Fruit fly (Drosophila melanogaster) whole organism, embryonic: Measurements from ENCODE around the gene CG6000.

ENCODE experiments used
- Adf1 ChIP-seq: fragments of 200-800 bp; sonication (Bioruptor generic); IDR thresholded peaks from 2 replicates; pipeline ENCODE4 v1.3.6; 2022; ENCODE audit warnings: missing biosample characterization, missing genetic modification characterization
- Aef1 ChIP-seq: fragments of 200-800 bp; sonication (Bioruptor generic); IDR thresholded peaks from 3 replicates; pipeline ENCODE4 v1.3.6; 2022; ENCODE audit warnings: missing biosample characterization, missing genetic modification characterization
- CG10543 ChIP-seq: fragments of 200-800 bp; sonication (Bioruptor generic); optimal IDR thresholded peaks from 3 replicates; lab custom pipeline; 2017; ENCODE audit warnings: missing biosample characterization, mild to moderate bottlenecking, missing genetic modification characterization, moderate library complexity
- CG10959 ChIP-seq: fragments of 200-800 bp; sonication (Bioruptor generic); IDR thresholded peaks from 2 replicates; pipeline ENCODE4 v1.3.6; 2022; ENCODE audit warnings: missing biosample characterization, missing genetic modification characterization
- CG12391 ChIP-seq: fragments of 200-800 bp; sonication (Bioruptor generic); optimal IDR thresholded peaks from 3 replicates; lab custom pipeline; 2018; ENCODE audit warnings: missing biosample characterization, mild to moderate bottlenecking, missing genetic modification characterization, moderate library complexity
- CG13123 ChIP-seq: fragments of 200-800 bp; sonication (Bioruptor generic); optimal IDR thresholded peaks from 2 replicates; lab custom pipeline; 2016; ENCODE audit warnings: missing biosample characterization, missing genetic modification characterization
- CG13775 ChIP-seq: fragments of 200-800 bp; sonication (Bioruptor generic); optimal IDR thresholded peaks from 3 replicates; lab custom pipeline; 2017; ENCODE audit warnings: missing biosample characterization, mild to moderate bottlenecking, missing genetic modification characterization
- CG1602 ChIP-seq: fragments of 200-800 bp; sonication (Bioruptor generic); optimal IDR thresholded peaks from 3 replicates; lab custom pipeline; 2016; ENCODE audit warnings: missing biosample characterization, missing genetic modification characterization
- CG1603 ChIP-seq: fragments of 200-800 bp; sonication (Bioruptor generic); optimal IDR thresholded peaks from 2 replicates; lab custom pipeline; 2019; ENCODE audit warnings: missing biosample characterization, mild to moderate bottlenecking, missing genetic modification characterization, moderate library complexity
- CG16863 ChIP-seq: fragments of 200-800 bp; sonication (Bioruptor generic); optimal IDR thresholded peaks from 3 replicates; lab custom pipeline; 2016; ENCODE audit warnings: missing biosample characterization, missing genetic modification characterization
- CG1832 ChIP-seq: fragments of 200-800 bp; sonication (Bioruptor generic); optimal IDR thresholded peaks from 2 replicates; lab custom pipeline; 2017; ENCODE audit warnings: missing biosample characterization, mild to moderate bottlenecking, missing genetic modification characterization, inconsistent platforms
- CG2202 ChIP-seq: fragments of 200-800 bp; sonication (Bioruptor generic); optimal IDR thresholded peaks from 2 replicates; lab custom pipeline; 2018; ENCODE audit warnings: missing biosample characterization, mild to moderate bottlenecking, missing genetic modification characterization
- CG6175 ChIP-seq: fragments of 200-800 bp; sonication (Bioruptor generic); IDR thresholded peaks from 3 replicates; pipeline ENCODE4 v1.3.6; 2022; ENCODE audit warnings: missing biosample characterization, missing genetic modification characterization
- CG9932 ChIP-seq: fragments of 200-800 bp; sonication (Bioruptor generic); IDR thresholded peaks from 2 replicates; pipeline ENCODE4 v1.3.6; 2022; ENCODE audit warnings: missing biosample characterization, missing genetic modification characterization
- CHES-1-like ChIP-seq: fragments of 200-800 bp; sonication (Bioruptor generic); optimal IDR thresholded peaks from 2 replicates; lab custom pipeline; 2016; ENCODE audit warnings: missing biosample characterization, missing genetic modification characterization
- CrebB ChIP-seq: fragments of 200-800 bp; sonication (Bioruptor generic); optimal IDR thresholded peaks from 3 replicates; lab custom pipeline; 2018; ENCODE audit warnings: missing biosample characterization, mild to moderate bottlenecking, missing genetic modification characterization
- Drgx ChIP-seq: fragments of 200-800 bp; sonication (Bioruptor generic); IDR thresholded peaks from 2 replicates; pipeline ENCODE4 v1.3.6; 2022; ENCODE audit warnings: missing biosample characterization, missing genetic modification characterization
- Gug ChIP-seq: fragments of 200-800 bp; sonication (Bioruptor generic); IDR thresholded peaks from 4 replicates; pipeline ENCODE4 v1.3.6; 2022; ENCODE audit warnings: missing biosample characterization, missing genetic modification characterization
- Hmx ChIP-seq: fragments of 200-800 bp; sonication (Bioruptor generic); optimal IDR thresholded peaks from 2 replicates; lab custom pipeline; 2016; ENCODE audit warnings: missing biosample characterization, missing genetic modification characterization
- Hr51 ChIP-seq, 2 experiments: fragments of 200-800 bp; sonication (Bioruptor generic); optimal IDR thresholded peaks; 2 replicates in 1 of 2; 3 replicates in 1 of 2; lab custom pipeline; 2016 to 2018; ENCODE audit warnings: missing biosample characterization in 2 of 2, missing genetic modification characterization in 2 of 2, mild to moderate bottlenecking in 1 of 2, moderate library complexity in 1 of 2
- Mad ChIP-seq: fragments of 200-800 bp; sonication (Bioruptor generic); optimal IDR thresholded peaks from 2 replicates; lab custom pipeline; 2016; ENCODE audit warnings: missing biosample characterization, missing genetic modification characterization
- Med ChIP-seq: fragments of 200-800 bp; sonication (Bioruptor generic); peaks from one replicate; lab custom pipeline; 2016; ENCODE audit warnings: missing biosample characterization, missing genetic modification characterization, mild to moderate bottlenecking, inconsistent platforms, moderate library complexity
- Meics ChIP-seq: fragments of 200-800 bp; sonication (Bioruptor generic); optimal IDR thresholded peaks from 2 replicates; lab custom pipeline; 2017; ENCODE audit warnings: missing biosample characterization, mild to moderate bottlenecking, missing genetic modification characterization
- Nf-YC ChIP-seq: fragments of 200-800 bp; optimal IDR thresholded peaks from 3 replicates; lab custom pipeline; 2019; ENCODE audit warnings: missing biosample characterization, mild to moderate bottlenecking, missing genetic modification characterization, moderate library complexity
- Scr ChIP-seq: fragments of 200-800 bp; sonication (Bioruptor generic); IDR thresholded peaks from 2 replicates; pipeline ENCODE4 v1.3.6; 2022; ENCODE audit warnings: missing biosample characterization, missing genetic modification characterization; ENCODE audit not compliant: partially characterized antibody
- Sox102F ChIP-seq: fragments of 200-800 bp; sonication (Bioruptor generic); optimal IDR thresholded peaks from 2 replicates; lab custom pipeline; 2018; ENCODE audit warnings: missing biosample characterization, mild to moderate bottlenecking, missing genetic modification characterization, moderate library complexity
- Sry-β ChIP-seq: fragments of 200-800 bp; sonication (Bioruptor generic); optimal IDR thresholded peaks from 2 replicates; lab custom pipeline; 2018; ENCODE audit warnings: missing biosample characterization, mild to moderate bottlenecking, missing genetic modification characterization, moderate library complexity
- Trl ChIP-seq, 3 experiments: fragments of >200 bp in 2 of 3; fragments of 200-800 bp in 1 of 3; sonication (Bioruptor generic) in 1 of 3; optimal IDR thresholded peaks; 2 replicates in 1 of 3; 3 replicates in 2 of 3; lab custom pipeline; 2016 to 2017; ENCODE audit warnings: missing biosample characterization in 1 of 3, missing genetic modification characterization in 1 of 3
- abd-A ChIP-seq: fragments of 200-800 bp; sonication (Bioruptor generic); optimal IDR thresholded peaks from 3 replicates; lab custom pipeline; 2019; ENCODE audit warnings: missing biosample characterization, mild to moderate bottlenecking, missing genetic modification characterization, moderate library complexity
- br ChIP-seq: fragments of >200 bp; optimal IDR thresholded peaks from 2 replicates; lab custom pipeline; 2017
- btn ChIP-seq: fragments of 200-800 bp; sonication (Bioruptor generic); optimal IDR thresholded peaks from 2 replicates; lab custom pipeline; 2016; ENCODE audit warnings: missing biosample characterization, missing genetic modification characterization
- cas ChIP-seq: fragments of 200-800 bp; sonication (Bioruptor generic); IDR thresholded peaks from 2 replicates; pipeline ENCODE4 v1.3.6; 2022; ENCODE audit warnings: missing biosample characterization, missing genetic modification characterization
- cg ChIP-seq: fragments of 200-800 bp; sonication (Bioruptor generic); optimal IDR thresholded peaks from 3 replicates; lab custom pipeline; 2019; ENCODE audit warnings: missing biosample characterization, mild to moderate bottlenecking, missing genetic modification characterization, moderate library complexity
- chinmo ChIP-seq: fragments of 200-800 bp; sonication (Bioruptor generic); IDR thresholded peaks from 4 replicates; pipeline ENCODE4 v1.3.6; 2022; ENCODE audit warnings: missing biosample characterization, missing genetic modification characterization; ENCODE audit not compliant: partially characterized antibody
- danr ChIP-seq: fragments of 200-800 bp; sonication (Bioruptor generic); IDR thresholded peaks from 2 replicates; pipeline ENCODE4 v1.3.6; 2022; ENCODE audit warnings: missing biosample characterization, missing genetic modification characterization
- esg ChIP-seq: fragments of 200-800 bp; sonication (Bioruptor generic); conservative IDR thresholded peaks from 2 replicates; pipeline ENCODE4 v1.3.6; 2022; ENCODE audit warnings: missing biosample characterization, missing genetic modification characterization
- ewg ChIP-seq: fragments of 200-800 bp; sonication (Bioruptor generic); optimal IDR thresholded peaks from 3 replicates; lab custom pipeline; 2017; ENCODE audit warnings: mild to moderate bottlenecking, missing biosample characterization, missing genetic modification reagents, missing genetic modification characterization
- fd64A ChIP-seq: fragments of 200-800 bp; sonication (Bioruptor generic); optimal IDR thresholded peaks from 3 replicates; lab custom pipeline; 2018; ENCODE audit warnings: missing biosample characterization, mild to moderate bottlenecking, missing genetic modification characterization
- gsb-n ChIP-seq: fragments of 200-800 bp; sonication (Bioruptor generic); optimal IDR thresholded peaks from 3 replicates; lab custom pipeline; 2018; ENCODE audit warnings: missing biosample characterization, mild to moderate bottlenecking, missing genetic modification characterization
- klu ChIP-seq: fragments of 200-800 bp; sonication (Bioruptor generic); IDR thresholded peaks from 2 replicates; pipeline ENCODE4 v1.3.6; 2022; ENCODE audit warnings: missing biosample characterization, missing genetic modification characterization
- lmd ChIP-seq: fragments of 200-800 bp; sonication (Bioruptor generic); IDR thresholded peaks from 2 replicates; pipeline ENCODE4 v1.3.6; 2022; ENCODE audit warnings: missing biosample characterization, missing genetic modification characterization
- org-1 ChIP-seq: fragments of 200-800 bp; sonication (Bioruptor generic); optimal IDR thresholded peaks from 2 replicates; lab custom pipeline; 2017; ENCODE audit warnings: missing biosample characterization, missing genetic modification characterization
- pho ChIP-seq: fragments of 200-800 bp; sonication (Bioruptor generic); optimal IDR thresholded peaks from 2 replicates; lab custom pipeline; 2016; ENCODE audit warnings: missing biosample characterization, missing genetic modification characterization
- psq ChIP-seq: fragments of 200-800 bp; sonication (Bioruptor generic); optimal IDR thresholded peaks from 2 replicates; lab custom pipeline; 2017; ENCODE audit warnings: missing biosample characterization, missing genetic modification characterization
- row ChIP-seq: fragments of 200-800 bp; sonication (Bioruptor generic); IDR thresholded peaks from 3 replicates; pipeline ENCODE4 v1.3.6; 2022; ENCODE audit warnings: missing biosample characterization, missing genetic modification characterization
- sens ChIP-seq: fragments of 200-800 bp; sonication (Bioruptor generic); peaks from one replicate; lab custom pipeline; 2016; ENCODE audit warnings: missing biosample characterization, missing genetic modification characterization
- sim ChIP-seq: fragments of 200-800 bp; sonication (Bioruptor generic); IDR thresholded peaks from 2 replicates; pipeline ENCODE4 v1.3.6; 2022; ENCODE audit warnings: missing biosample characterization, missing genetic modification characterization
- sr ChIP-seq: fragments of 200-800 bp; sonication (Bioruptor generic); IDR thresholded peaks from 3 replicates; pipeline ENCODE4 v1.3.6; 2022; ENCODE audit warnings: missing biosample characterization, missing genetic modification characterization
- ssp ChIP-seq: fragments of 200-800 bp; sonication (Bioruptor generic); IDR thresholded peaks from 2 replicates; pipeline ENCODE4 v1.3.6; 2022; ENCODE audit warnings: missing biosample characterization, missing genetic modification characterization
- trh ChIP-seq: fragments of 200-800 bp; sonication (Bioruptor generic); optimal IDR thresholded peaks from 2 replicates; lab custom pipeline; 2016; ENCODE audit warnings: missing biosample characterization, missing genetic modification characterization
- usp ChIP-seq: fragments of >200 bp; optimal IDR thresholded peaks from 2 replicates; lab custom pipeline; 2017; ENCODE audit warnings: missing biosample characterization, missing genetic modification characterization
- vvl ChIP-seq: fragments of 200-800 bp; sonication (Bioruptor generic); IDR thresholded peaks from 2 replicates; pipeline ENCODE4 v1.3.6; 2022; ENCODE audit warnings: missing biosample characterization, missing genetic modification characterization

Gene CG6000

DNA sequence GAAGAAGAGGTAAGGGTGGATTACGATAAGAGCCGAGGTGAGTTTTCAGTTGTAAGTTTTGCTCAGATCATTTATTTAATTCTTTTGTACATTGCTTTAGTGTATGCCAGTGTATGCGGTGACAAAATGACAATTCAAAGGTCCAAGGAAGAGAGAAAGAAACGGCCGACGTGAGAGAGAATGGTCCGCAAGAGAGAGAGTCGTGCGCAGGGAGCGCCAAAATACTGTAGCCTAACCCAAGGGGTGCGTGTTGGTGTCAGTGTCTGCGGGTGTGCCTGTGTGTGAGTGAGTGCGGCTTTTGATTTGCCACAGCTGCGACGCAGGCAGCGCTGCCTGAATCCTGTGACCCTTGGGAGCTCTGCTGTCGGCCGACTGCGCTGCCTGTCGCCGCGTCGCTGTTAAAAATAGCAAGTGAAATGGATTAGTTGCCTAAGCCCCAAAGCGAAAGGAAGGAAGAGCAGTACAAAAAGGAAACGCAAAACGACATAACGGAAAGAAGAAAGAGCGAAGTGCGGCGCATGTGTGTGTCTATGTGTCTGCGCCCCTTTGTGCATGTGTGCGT, 38.5 kb downstream of the CG6000 start:
- TF ChIP-seq sim (GFP tag; lab: Robert Waterston, UW) (no peak), Med (GFP tag; lab: Kevin White, UChicago) (peak; percentile 47), gsb-n (tag; lab: Kevin White, UChicago) (no peak), trh (GFP tag; lab: Kevin White, UChicago) (no peak), lmd (GFP tag; lab: Robert Waterston, UW) (no peak), klu (GFP tag; lab: Robert Waterston, UW) (no peak), Meics (GFP tag; lab: Kevin White, UChicago) (no peak), CG2202 (tag; lab: Kevin White, UChicago) (no peak), danr (GFP tag; lab: Robert Waterston, UW) (no peak), Trl (optimal IDR thresholded peaks at IDR 0.05; lab: Kevin White, UChicago) (peak; percentile 63 to 76), Trl (GFP tag; optimal IDR thresholded peaks at IDR 0.05; lab: Kevin White, UChicago) (no peak), Gug (GFP tag; lab: Robert Waterston, UW) (no peak), CrebB (tag; lab: Kevin White, UChicago) (no peak), Hr51 (GFP tag; optimal IDR thresholded peaks at IDR 0.05; lab: Kevin White, UChicago) (peak in 1 of 2 experiments; percentile 54), CG12391 (tag; lab: Kevin White, UChicago) (no peak), Scr (0 out of 2 replicates have a peak, but pooled peaks have one; percentile 7), Mad (GFP tag; lab: Kevin White, UChicago) (no peak), esg (GFP tag; lab: Robert Waterston, UW) (no peak), Adf1 (GFP tag; lab: Robert Waterston, UW) (peak; percentile 93), psq (GFP tag; lab: Kevin White, UChicago) (peak; percentile 44), CHES-1-like (no peak), Nf-YC (tag; lab: Kevin White, UChicago) (peak; percentile 13), cg (GFP tag; lab: Kevin White, UChicago) (peak; percentile 41), sens (no peak), chinmo (GFP tag; lab: Robert Waterston, UW) (0 out of 4 replicates have a peak, but pooled peaks have one; percentile 62), Drgx (GFP tag; lab: Robert Waterston, UW) (no peak), CG6175 (no peak), Sox102F (no peak), Sry-β (no peak), CG9932 (GFP tag; lab: Robert Waterston, UW) (0 out of 2 replicates have a peak, but pooled peaks have one; percentile 16), pho (GFP tag; lab: Kevin White, UChicago) (no peak), CG1832 (GFP tag; lab: Kevin White, UChicago) (no peak), br (lab: Kevin White, UChicago) (no peak), abd-A (tag; lab: Kevin White, UChicago) (peak; percentile 41), ewg (GFP tag; lab: Kevin White, UChicago) (peak; percentile 56)

DNA sequence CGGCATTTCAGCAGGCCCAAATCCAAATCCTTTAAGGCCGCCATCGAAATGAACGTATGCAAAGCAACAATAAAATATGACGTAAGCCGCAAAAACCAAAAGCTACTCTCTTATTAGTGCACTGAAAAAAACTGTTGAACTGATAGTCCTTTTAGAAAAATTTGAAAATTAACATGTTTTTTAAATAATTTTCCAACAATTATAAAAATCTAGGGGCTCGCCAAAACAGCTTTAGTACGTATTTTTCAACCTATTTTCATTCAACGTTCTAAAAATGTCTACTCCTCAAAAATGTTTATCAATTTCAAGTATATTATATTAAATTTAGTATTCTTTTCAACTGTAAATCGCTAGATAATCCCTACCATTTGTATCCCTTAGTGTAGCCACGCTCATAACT, 39.2 kb downstream of the CG6000 start:
- TF ChIP-seq CG1602 (no peak), CG10543 (no peak), CG13123 (GFP tag; lab: Kevin White, UChicago) (no peak), org-1 (GFP tag; lab: Kevin White, UChicago) (no peak), fd64A (no peak), CG10959 (no peak), sr (GFP tag; lab: Robert Waterston, UW) (no peak), Aef1 (no peak), Hmx (GFP tag; lab: Kevin White, UChicago) (no peak), CG1603 (tag; lab: Kevin White, UChicago) (no peak), btn (no peak), CG16863 (GFP tag; lab: Kevin White, UChicago) (no peak), ssp (GFP tag; lab: Robert Waterston, UW) (no peak), CG13775 (GFP tag; lab: Kevin White, UChicago) (peak; percentile 9), Med (GFP tag; lab: Kevin White, UChicago) (no peak), vvl (peak; percentile 17; the same call in 1 of the 2 replicates), usp (GFP tag; lab: Kevin White, UChicago) (no peak), row (GFP tag; lab: Robert Waterston, UW) (peak; percentile 26; the same call in 2 of the 3 replicates), cas (GFP tag; lab: Robert Waterston, UW) (no peak)
